Worm (Caenorhabditis elegans) whole organism, L1 larva: ENCODE measurements around the gene nlp-76.

Experiments
- C34B4.2 ChIP-seq: sonication (generic microtip); optimal IDR thresholded peaks from 2 replicates; lab custom pipeline; 2017; ENCODE audit warnings: mild to moderate bottlenecking, missing genetic modification characterization, missing compliant biosample characterization
- F16B12.6 ChIP-seq: fragments of 150-350 bp; optimal IDR thresholded peaks from 2 replicates; lab custom pipeline; 2014; ENCODE audit warnings: missing biosample characterization, missing genetic modification characterization
- Y116A8C.19 ChIP-seq: sonication (generic microtip); optimal IDR thresholded peaks from 2 replicates; lab custom pipeline; 2016; ENCODE audit warnings: missing compliant biosample characterization, missing genetic modification characterization, borderline replicate concordance
- aha-1 ChIP-seq: fragments of 150-350 bp; optimal IDR thresholded peaks from 2 replicates; lab custom pipeline; 2014; ENCODE audit warnings: missing biosample characterization, missing genetic modification characterization
- aly-2 ChIP-seq: fragments of 150-350 bp; optimal IDR thresholded peaks from 2 replicates; lab custom pipeline; 2014; ENCODE audit warnings: missing biosample characterization, missing genetic modification characterization
- ama-1 ChIP-seq: fragments of 150-350 bp; optimal IDR thresholded peaks from 2 replicates; lab custom pipeline; 2014
- blmp-1 ChIP-seq: fragments of 150-350 bp; optimal IDR thresholded peaks from 2 replicates; lab custom pipeline; 2014; ENCODE audit warnings: missing biosample characterization, missing genetic modification characterization
- ceh-63 ChIP-seq: fragments of 200-800 bp; sonication (Bioruptor generic); optimal IDR thresholded peaks from 2 replicates; lab custom pipeline; 2018; ENCODE audit warnings: mild to moderate bottlenecking, missing genetic modification characterization, missing compliant biosample characterization
- ceh-8 ChIP-seq: fragments of 200-800 bp; sonication (Bioruptor generic); optimal IDR thresholded peaks from 2 replicates; lab custom pipeline; 2018; ENCODE audit warnings: mild to moderate bottlenecking, missing genetic modification characterization, moderate library complexity, missing compliant biosample characterization
- ceh-88 ChIP-seq: fragments of 200-800 bp; sonication (Bioruptor generic); IDR thresholded peaks from 2 replicates; pipeline ENCODE4 v1.3.6; 2022; ENCODE audit warnings: missing genetic modification characterization, missing compliant biosample characterization
- ceh-90 ChIP-seq: sonication (generic microtip); optimal IDR thresholded peaks from 2 replicates; lab custom pipeline; 2016; ENCODE audit warnings: missing genetic modification characterization, missing compliant biosample characterization
- ces-1 ChIP-seq: fragments of 150-350 bp; optimal IDR thresholded peaks from 2 replicates; lab custom pipeline; 2014; ENCODE audit warnings: missing biosample characterization, missing genetic modification reagents, missing genetic modification characterization
- dsc-1 ChIP-seq: sonication (generic microtip); optimal IDR thresholded peaks from 2 replicates; lab custom pipeline; 2016; ENCODE audit warnings: mild to moderate bottlenecking, missing genetic modification characterization, missing compliant biosample characterization
- efl-1 ChIP-seq, 4 experiments: fragments of 150-350 bp; optimal IDR thresholded peaks in 3 of 4; peaks in 1 of 4; 1 replicate in 1 of 4; 2 replicates in 3 of 4; lab custom pipeline; 2014; ENCODE audit warnings: missing biosample characterization in 2 of 4, missing genetic modification characterization in 2 of 4, missing genetic modification reagents in 2 of 4
- efl-3 ChIP-seq: fragments of 200-800 bp; sonication (Bioruptor generic); optimal IDR thresholded peaks from 2 replicates; lab custom pipeline; 2018; ENCODE audit warnings: mild to moderate bottlenecking, missing genetic modification characterization, missing compliant biosample characterization
- egl-13 ChIP-seq: sonication (generic microtip); optimal IDR thresholded peaks from 2 replicates; lab custom pipeline; 2016; ENCODE audit warnings: missing genotype, missing genetic modification reagents, missing genetic modification characterization, missing compliant biosample characterization
- egl-27 ChIP-seq, 2 experiments: fragments of 150-350 bp in 1 of 2; sonication (generic microtip); optimal IDR thresholded peaks; 3 replicates each; lab custom pipeline; 2017 to 2018; ENCODE audit warnings: missing biosample characterization in 2 of 2, missing genetic modification characterization in 2 of 2, missing genetic modification reagents in 2 of 2
- ets-5 ChIP-seq: fragments of 200-800 bp; sonication (Bioruptor generic); IDR thresholded peaks from 2 replicates; pipeline ENCODE4 v1.3.6; 2022; ENCODE audit warnings: missing genetic modification characterization, missing compliant biosample characterization
- fkh-10 ChIP-seq: sonication (generic microtip); optimal IDR thresholded peaks from 2 replicates; lab custom pipeline; 2017; ENCODE audit warnings: missing biosample characterization, missing genetic modification reagents, missing genetic modification characterization
- hlh-17 ChIP-seq: fragments of 200-800 bp; sonication (Bioruptor generic); optimal IDR thresholded peaks from 2 replicates; lab custom pipeline; 2018; ENCODE audit warnings: missing genetic modification characterization, mild to moderate bottlenecking, missing compliant biosample characterization, moderate library complexity, borderline replicate concordance
- jun-1 ChIP-seq: fragments of 150-350 bp; optimal IDR thresholded peaks from 2 replicates; lab custom pipeline; 2014; ENCODE audit warnings: missing biosample characterization, missing genetic modification reagents, missing genetic modification characterization
- lin-14 ChIP-seq: fragments of 200-800 bp; sonication (Bioruptor generic); optimal IDR thresholded peaks from 2 replicates; lab custom pipeline; 2018; ENCODE audit warnings: mild to moderate bottlenecking, missing genetic modification characterization, moderate library complexity, missing compliant biosample characterization
- lin-35 ChIP-seq, 2 experiments: fragments of 150-350 bp; optimal IDR thresholded peaks; 2 replicates each; lab custom pipeline; 2014; ENCODE audit warnings: missing biosample characterization in 2 of 2, missing genetic modification characterization in 2 of 2, missing genetic modification reagents in 2 of 2
- lin-39 ChIP-seq: fragments of 150-350 bp; optimal IDR thresholded peaks from 2 replicates; lab custom pipeline; 2014; ENCODE audit warnings: missing biosample characterization, missing genetic modification reagents, missing genetic modification characterization
- lsy-2 ChIP-seq, 2 experiments: fragments of 150-350 bp; optimal IDR thresholded peaks; 2 replicates each; lab custom pipeline; 2014; ENCODE audit warnings: missing biosample characterization in 2 of 2, missing genetic modification characterization in 2 of 2
- mep-1 ChIP-seq: fragments of 150-350 bp; optimal IDR thresholded peaks from 2 replicates; lab custom pipeline; 2014; ENCODE audit warnings: missing biosample characterization, missing genetic modification characterization
- nhr-11 ChIP-seq: fragments of 150-350 bp; optimal IDR thresholded peaks from 2 replicates; lab custom pipeline; 2014; ENCODE audit warnings: missing biosample characterization, missing genetic modification characterization
- nhr-12 ChIP-seq: sonication (generic microtip); optimal IDR thresholded peaks from 2 replicates; lab custom pipeline; 2017; ENCODE audit warnings: missing biosample characterization, missing genetic modification characterization
- nhr-20 ChIP-seq: sonication (generic microtip); optimal IDR thresholded peaks from 2 replicates; lab custom pipeline; 2016; ENCODE audit warnings: mild to moderate bottlenecking, missing genetic modification characterization, missing compliant biosample characterization
- nhr-237 ChIP-seq: fragments of 150-350 bp; optimal IDR thresholded peaks from 2 replicates; lab custom pipeline; 2014; ENCODE audit warnings: missing biosample characterization, missing genetic modification characterization
- nhr-47 ChIP-seq: sonication (generic microtip); optimal IDR thresholded peaks from 2 replicates; lab custom pipeline; 2016; ENCODE audit warnings: mild to moderate bottlenecking, missing genetic modification characterization, moderate library complexity, missing compliant biosample characterization
- nhr-77 ChIP-seq: fragments of 150-350 bp; optimal IDR thresholded peaks from 2 replicates; lab custom pipeline; 2014; ENCODE audit warnings: missing biosample characterization, missing genetic modification characterization
- nhr-84 ChIP-seq: sonication (generic microtip); optimal IDR thresholded peaks from 2 replicates; lab custom pipeline; 2017; ENCODE audit warnings: missing biosample characterization, missing genetic modification characterization
- nhr-90 ChIP-seq: sonication (generic microtip); optimal IDR thresholded peaks from 2 replicates; lab custom pipeline; 2016; ENCODE audit warnings: mild to moderate bottlenecking, missing genetic modification characterization, missing compliant biosample characterization; ENCODE audit not compliant: poor library complexity
- pag-3 ChIP-seq: sonication (generic microtip); optimal IDR thresholded peaks from 2 replicates; lab custom pipeline; 2017; ENCODE audit warnings: missing genetic modification characterization, mild to moderate bottlenecking, missing compliant biosample characterization, antibody characterized with exemption, borderline replicate concordance; ENCODE audit not compliant: insufficient read depth
- pax-3 ChIP-seq: fragments of 200-800 bp; sonication (Bioruptor generic); optimal IDR thresholded peaks from 2 replicates; lab custom pipeline; 2018; ENCODE audit warnings: mild to moderate bottlenecking, missing genetic modification characterization, moderate library complexity, missing compliant biosample characterization
- pqm-1 ChIP-seq: sonication (generic microtip); optimal IDR thresholded peaks from 3 replicates; lab custom pipeline; 2017; ENCODE audit warnings: missing biosample characterization, missing genetic modification characterization
- rnt-1 ChIP-seq: sonication (generic microtip); optimal IDR thresholded peaks from 2 replicates; lab custom pipeline; 2016; ENCODE audit warnings: mild to moderate bottlenecking, missing genetic modification characterization, moderate library complexity, missing compliant biosample characterization
- skn-1 ChIP-seq: fragments of 150-350 bp; optimal IDR thresholded peaks from 2 replicates; lab custom pipeline; 2014; ENCODE audit warnings: missing biosample characterization, missing genetic modification characterization
- sox-4 ChIP-seq: sonication (generic microtip); optimal IDR thresholded peaks from 2 replicates; lab custom pipeline; 2016; ENCODE audit warnings: missing genetic modification characterization, missing compliant biosample characterization
- sptf-1 ChIP-seq: fragments of 150-350 bp; optimal IDR thresholded peaks from 2 replicates; lab custom pipeline; 2014; ENCODE audit warnings: missing biosample characterization, missing genetic modification characterization
- swsn-7 ChIP-seq: sonication (generic microtip); optimal IDR thresholded peaks from 2 replicates; lab custom pipeline; 2016; ENCODE audit warnings: missing genetic modification characterization, missing compliant biosample characterization
- tbx-2 ChIP-seq: sonication (generic microtip); optimal IDR thresholded peaks from 2 replicates; lab custom pipeline; 2016; ENCODE audit warnings: missing genetic modification characterization, missing compliant biosample characterization
- tlp-1 ChIP-seq: fragments of 150-350 bp; optimal IDR thresholded peaks from 2 replicates; lab custom pipeline; 2014; ENCODE audit warnings: missing biosample characterization, missing genetic modification characterization
- unc-30 ChIP-seq: sonication (generic microtip); optimal IDR thresholded peaks from 2 replicates; lab custom pipeline; 2017; ENCODE audit warnings: missing biosample characterization, missing genetic modification characterization
- unc-86 ChIP-seq: sonication (generic microtip); optimal IDR thresholded peaks from 2 replicates; lab custom pipeline; 2016; ENCODE audit warnings: missing genetic modification characterization, missing compliant biosample characterization
- unc-98 ChIP-seq: fragments of 200-800 bp; sonication (Bioruptor generic); IDR thresholded peaks from 2 replicates; pipeline ENCODE4 v1.3.6; 2022; ENCODE audit warnings: missing genetic modification characterization, missing compliant biosample characterization
- zip-4 ChIP-seq: fragments of 200-800 bp; sonication (Bioruptor generic); optimal IDR thresholded peaks from 2 replicates; lab custom pipeline; 2018; ENCODE audit warnings: mild to moderate bottlenecking, missing genetic modification characterization, moderate library complexity, missing compliant biosample characterization
- ztf-11 ChIP-seq, 2 experiments: sonication (generic microtip); optimal IDR thresholded peaks; 2 replicates each; lab custom pipeline; 2016 to 2017; ENCODE audit warnings: missing genetic modification characterization in 2 of 2, missing biosample characterization in 1 of 2, missing compliant biosample characterization in 1 of 2

The nlp-76 gene

DNA sequence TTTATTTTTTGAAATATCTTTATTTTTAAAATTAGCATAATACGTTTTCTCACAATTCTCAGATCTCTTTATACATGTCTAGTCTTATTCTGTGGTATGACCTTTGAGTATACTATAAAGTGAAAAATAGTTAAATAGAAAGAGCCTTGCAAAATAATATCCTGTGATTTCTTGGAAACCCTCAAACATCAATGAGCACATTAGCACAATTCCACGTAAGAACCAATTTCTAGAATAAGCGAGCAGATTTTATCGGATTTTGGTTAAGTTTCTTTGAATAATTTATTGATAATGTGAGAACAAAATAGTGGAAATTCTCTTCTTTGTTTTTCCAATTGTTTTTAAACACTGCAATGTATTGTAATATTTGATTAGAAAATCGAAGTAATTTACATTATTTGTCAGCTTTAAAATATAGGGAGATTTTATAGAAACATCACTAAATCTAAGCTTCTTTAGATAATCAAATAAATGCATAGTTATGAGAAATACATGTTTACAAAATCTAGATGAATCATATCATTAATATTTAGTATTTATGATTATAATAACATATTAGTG, 5.3 kb upstream of the nlp-76 start (continued):
- TF ChIP-seq nhr-20 (tag; lab: Kevin White, UChicago): peak; percentile 46
- no peak for TF ChIP-seq unc-30 (tag; lab: Kevin White, UChicago)
- TF ChIP-seq, all 84 proteins: peak for 16

DNA sequence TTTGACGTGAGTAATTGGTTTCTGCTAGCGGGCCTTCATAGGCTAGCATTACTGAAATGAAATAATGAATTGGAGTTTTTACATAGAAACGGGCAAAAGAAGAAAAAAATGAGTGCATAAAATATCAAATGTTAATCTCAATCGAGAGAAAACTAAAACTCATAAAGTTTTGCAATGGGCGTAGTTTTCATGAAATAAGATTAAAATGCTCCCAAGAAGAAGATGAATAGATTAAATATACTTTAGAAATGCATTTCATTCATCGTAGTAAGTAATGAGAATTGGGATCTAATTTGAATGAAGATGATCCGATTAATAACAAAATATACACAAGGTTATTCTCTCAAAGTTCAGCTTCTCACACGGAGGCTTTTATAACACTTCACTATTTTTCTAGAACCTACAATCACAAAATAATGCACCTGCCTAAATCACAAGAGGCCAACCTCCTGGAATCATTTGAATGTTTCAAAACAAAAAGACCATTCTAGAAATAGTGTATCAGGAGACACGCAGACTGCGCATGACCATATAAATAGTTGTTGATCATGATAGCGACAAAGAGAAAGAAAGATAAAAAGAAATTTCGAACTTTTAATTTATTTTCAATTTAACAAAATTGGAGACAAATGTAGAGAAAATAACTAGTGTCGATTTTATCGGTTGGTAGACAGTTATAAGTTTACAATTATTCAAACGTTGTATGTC, 4.3 kb upstream of the nlp-76 start, which contains the start of gene nhr-17:
Gene nhr-17, minus strand, starts transcription at position 51 of the 708 bp plus-strand sequence.
- TF ChIP-seq sptf-1 (no peak), skn-1 (tag; lab: Kevin White, UChicago) (peak; percentile 58), unc-98 (no peak), unc-30 (tag; lab: Kevin White, UChicago) (no peak), unc-86 (no peak), egl-13 (tag; lab: Kevin White, UChicago) (peak; percentile 19), mep-1 (tag; lab: Kevin White, UChicago) (peak; percentile 77), tbx-2 (tag; lab: Kevin White, UChicago) (no peak), aha-1 (tag; lab: Kevin White, UChicago) (no peak), pqm-1 (tag; lab: Kevin White, UChicago) (no peak), dsc-1 (peak; percentile 82), Y116A8C.19 (tag; lab: Kevin White, UChicago) (no peak), ceh-90 (no peak), pag-3 (tag; lab: Kevin White, UChicago) (no peak), ceh-8 (GFP tag; lab: Kevin White, UChicago) (no peak), efl-1 (optimal IDR thresholded peaks at IDR 0.05; lab: Kevin White, UChicago) (no peak), efl-1 (GFP tag; optimal IDR thresholded peaks at IDR 0.05 in 1 of 2; lab: Kevin White, UChicago) (no peak), nhr-90 (tag; lab: Kevin White, UChicago) (peak; percentile 41), nhr-77 (tag; lab: Kevin White, UChicago) (no peak), tlp-1 (no peak), lin-39 (no peak), jun-1 (tag; lab: Kevin White, UChicago) (no peak), rnt-1 (no peak), blmp-1 (tag; lab: Kevin White, UChicago) (peak; percentile 41), nhr-237 (tag; lab: Kevin White, UChicago) (peak; percentile 27), aly-2 (tag; lab: Kevin White, UChicago) (no peak), egl-27 (tag; optimal IDR thresholded peaks at IDR 0.05; lab: Kevin White, UChicago) (no peak), efl-3 (GFP tag; lab: Kevin White, UChicago) (no peak), hlh-17 (GFP tag; lab: Kevin White, UChicago) (no peak), nhr-11 (tag; lab: Kevin White, UChicago) (no peak), ets-5 (no peak), ceh-88 (GFP tag; lab: Robert Waterston, UW) (no peak), ceh-63 (no peak), swsn-7 (peak; percentile 20), lin-35 (GFP tag; optimal IDR thresholded peaks at IDR 0.05; lab: Kevin White, UChicago) (peak; percentile 8 to 68), nhr-47 (tag; lab: Kevin White, UChicago) (peak; percentile 29), lsy-2 (tag; optimal IDR thresholded peaks at IDR 0.05; lab: Kevin White, UChicago) (peak in 1 of 2 experiments; percentile 9), ztf-11 (tag; optimal IDR thresholded peaks at IDR 0.05; lab: Kevin White, UChicago) (no peak), pax-3 (tag; lab: Kevin White, UChicago) (peak; percentile 6), fkh-10 (no peak), ama-1 (no peak), lin-14 (GFP tag; lab: Kevin White, UChicago) (peak; percentile 67), nhr-12 (no peak), F16B12.6 (tag; lab: Kevin White, UChicago) (no peak), sox-4 (tag; lab: Kevin White, UChicago) (no peak), ces-1 (GFP tag; lab: Kevin White, UChicago) (no peak), nhr-84 (tag; lab: Kevin White, UChicago) (no peak), C34B4.2 (tag; lab: Kevin White, UChicago) (no peak), zip-4 (GFP tag; lab: Kevin White, UChicago) (no peak)
